6 worm cellular contexts compared by ENCODE assay signal in genomic region chrIII:5836261-5836660, ce11.
TF ChIP-seq lines count a peak whose summit lies in the region.

No protein-coding gene starts in this region.

TF ChIP-seq in whole organism, L1 larva, 84 proteins besides CTCF, POLR2A, EP300 and RAD21 (continues in another document):
- TF ChIP-seq snpc-4 (tag; optimal IDR thresholded peaks at IDR 0.05; lab: Kevin White, UChicago) (no peak), skn-1 (tag; optimal IDR thresholded peaks at IDR 0.05; lab: Kevin White, UChicago) (no peak), efl-1 (optimal IDR thresholded peaks at IDR 0.05; lab: Kevin White, UChicago) (no peak), efl-1 (GFP tag; optimal IDR thresholded peaks at IDR 0.05 in 1 of 2; lab: Kevin White, UChicago) (peak in 1 of 2 experiments; percentile 89), nhr-77 (tag; optimal IDR thresholded peaks at IDR 0.05; lab: Kevin White, UChicago) (no peak), ceh-82 (tag; optimal IDR thresholded peaks at IDR 0.05; lab: Kevin White, UChicago) (peak in 1 of 3 experiments; percentile 8), lin-14 (GFP tag; optimal IDR thresholded peaks at IDR 0.05; lab: Kevin White, UChicago) (peak; percentile 55), mef-2 (tag; optimal IDR thresholded peaks at IDR 0.05; lab: Kevin White, UChicago) (no peak), nhr-71 (tag; optimal IDR thresholded peaks at IDR 0.05; lab: Kevin White, UChicago) (peak; percentile 38), zip-4 (GFP tag; optimal IDR thresholded peaks at IDR 0.05; lab: Kevin White, UChicago) (no peak), zag-1 (tag; optimal IDR thresholded peaks at IDR 0.05; lab: Kevin White, UChicago) (no peak), sup-37 (GFP tag; optimal IDR thresholded peaks at IDR 0.05; lab: Kevin White, UChicago) (no peak), tlp-1 (tag; optimal IDR thresholded peaks at IDR 0.05; lab: Kevin White, UChicago) (no peak), vab-15 (tag; optimal IDR thresholded peaks at IDR 0.05; lab: Kevin White, UChicago) (no peak), fkh-10 (GFP tag; optimal IDR thresholded peaks at IDR 0.05; lab: Kevin White, UChicago) (no peak), nhr-85 (tag; lab: Kevin White, UChicago) (peak; percentile 80)

TF ChIP-seq in whole organism, L2 larva, 48 proteins besides CTCF, POLR2A, EP300 and RAD21 (continues in another document):
- TF ChIP-seq nhr-11 (tag; optimal IDR thresholded peaks at IDR 0.05; lab: Kevin White, UChicago) (no peak), fos-1 (tag; optimal IDR thresholded peaks at IDR 0.05; lab: Kevin White, UChicago) (no peak), nhr-10 (tag; optimal IDR thresholded peaks at IDR 0.05; lab: Kevin White, UChicago) (no peak), crh-2 (tag; optimal IDR thresholded peaks at IDR 0.05; lab: Kevin White, UChicago) (peak; percentile 21), ceh-16 (tag; optimal IDR thresholded peaks at IDR 0.05; lab: Kevin White, UChicago) (peak; percentile 29), skn-1 (tag; optimal IDR thresholded peaks at IDR 0.05; lab: Kevin White, UChicago) (no peak), lin-11 (tag; optimal IDR thresholded peaks at IDR 0.05; lab: Kevin White, UChicago) (no peak), peb-1 (tag; optimal IDR thresholded peaks at IDR 0.05; lab: Kevin White, UChicago) (no peak), F13H6.1 (tag; optimal IDR thresholded peaks at IDR 0.05; lab: Kevin White, UChicago) (no peak), alr-1 (tag; optimal IDR thresholded peaks at IDR 0.05; lab: Kevin White, UChicago) (no peak), nhr-129 (tag; optimal IDR thresholded peaks at IDR 0.05; lab: Kevin White, UChicago) (peak; percentile 9), Y55F3AM.14 (GFP tag; optimal IDR thresholded peaks at IDR 0.05; lab: Kevin White, UChicago) (no peak), blmp-1 (tag; optimal IDR thresholded peaks at IDR 0.05; lab: Kevin White, UChicago; ENCODE audit: insufficient read depth) (no peak), ztf-4 (tag; optimal IDR thresholded peaks at IDR 0.05; lab: Kevin White, UChicago) (no peak), gmeb-1 (tag; optimal IDR thresholded peaks at IDR 0.05; lab: Kevin White, UChicago) (no peak), nhr-237 (tag; optimal IDR thresholded peaks at IDR 0.05; lab: Kevin White, UChicago) (no peak)

TF ChIP-seq in whole organism, L3 larva, 47 proteins besides CTCF, POLR2A, EP300 and RAD21:
- TF ChIP-seq nhr-23 (tag; optimal IDR thresholded peaks at IDR 0.05; lab: Kevin White, UChicago), result peak; percentile 51
- no peak for TF ChIP-seq ztf-11 (tag; optimal IDR thresholded peaks at IDR 0.05; lab: Kevin White, UChicago)
- TF ChIP-seq fkh-2 (tag; optimal IDR thresholded peaks at IDR 0.05; lab: Kevin White, UChicago), result no peak
- TF ChIP-seq R02D3.7 (tag; optimal IDR thresholded peaks at IDR 0.05; lab: Kevin White, UChicago), result no peak
- no peak for TF ChIP-seq fkh-10 (GFP tag; optimal IDR thresholded peaks at IDR 0.05; lab: Kevin White, UChicago)
- no peak for TF ChIP-seq nhr-25 (tag; optimal IDR thresholded peaks at IDR 0.05; lab: Kevin White, UChicago)
- peak; percentile 50 for TF ChIP-seq elt-1 (tag; optimal IDR thresholded peaks at IDR 0.05; lab: Kevin White, UChicago)
- TF ChIP-seq pha-4 (tag; optimal IDR thresholded peaks at IDR 0.05; lab: Kevin White, UChicago), result peak; percentile 10
- TF ChIP-seq elt-2 (tag; optimal IDR thresholded peaks at IDR 0.05; lab: Kevin White, UChicago), result no peak
- no peak for TF ChIP-seq eor-1 (tag; optimal IDR thresholded peaks at IDR 0.05; lab: Kevin White, UChicago)
- TF ChIP-seq hmg-11 (tag; optimal IDR thresholded peaks at IDR 0.05; lab: Kevin White, UChicago), result no peak
- TF ChIP-seq skn-1 (tag; optimal IDR thresholded peaks at IDR 0.05; lab: Kevin White, UChicago), result no peak
- TF ChIP-seq nhr-237 (tag; optimal IDR thresholded peaks at IDR 0.05; lab: Kevin White, UChicago), result no peak
- TF ChIP-seq unc-62 (GFP tag; optimal IDR thresholded peaks at IDR 0.05; lab: Kevin White, UChicago), result no peak

TF ChIP-seq in whole organism, L4 larva, 104 proteins besides CTCF, POLR2A, EP300 and RAD21:
- peak in 1 of 2 experiments; percentile 2 for TF ChIP-seq mdl-1 (tag; optimal IDR thresholded peaks at IDR 0.05; lab: Kevin White, UChicago)
- TF ChIP-seq unc-39 (tag; optimal IDR thresholded peaks at IDR 0.05; lab: Kevin White, UChicago), result no peak
- no peak for TF ChIP-seq ZK337.2 (GFP tag; IDR thresholded peaks at IDR 0.05; lab: Robert Waterston, UW)
- TF ChIP-seq nhr-28 (tag; optimal IDR thresholded peaks at IDR 0.05; lab: Kevin White, UChicago), result no peak
- no peak for TF ChIP-seq lin-29 (GFP tag; IDR thresholded peaks at IDR 0.05; lab: Robert Waterston, UW)
- TF ChIP-seq mxl-3 (GFP tag; optimal IDR thresholded peaks at IDR 0.05; lab: Kevin White, UChicago), result no peak
- TF ChIP-seq D1046.2 (GFP tag; IDR thresholded peaks at IDR 0.05; lab: Robert Waterston, UW), result no peak
- no peak for TF ChIP-seq ceh-28 (tag; optimal IDR thresholded peaks at IDR 0.05; lab: Kevin White, UChicago)
- no peak for TF ChIP-seq lim-7 (GFP tag; IDR thresholded peaks at IDR 0.05; lab: Robert Waterston, UW)
- TF ChIP-seq ama-1 (optimal IDR thresholded peaks at IDR 0.05; lab: Kevin White, UChicago), result no peak
- TF ChIP-seq nhr-42 (GFP tag; IDR thresholded peaks at IDR 0.05; lab: Robert Waterston, UW), result no peak
- TF ChIP-seq daf-16 (GFP tag; optimal IDR thresholded peaks at IDR 0.05; lab: Kevin White, UChicago), result no peak
- peak; percentile 30 for TF ChIP-seq daf-16 (tag; optimal IDR thresholded peaks at IDR 0.05; lab: Kevin White, UChicago)
- no peak for TF ChIP-seq vab-7 (GFP tag; IDR thresholded peaks at IDR 0.05; lab: Robert Waterston, UW)
- no peak for TF ChIP-seq F10B5.3 (tag; optimal IDR thresholded peaks at IDR 0.05; lab: Kevin White, UChicago)
- no peak for TF ChIP-seq mes-2 (tag; optimal IDR thresholded peaks at IDR 0.05; lab: Kevin White, UChicago; ENCODE audit: poor library complexity, severe bottlenecking)
- peak in 1 of 2 experiments; percentile 86 for TF ChIP-seq unc-62 (GFP tag; optimal IDR thresholded peaks at IDR 0.05 in 1 of 2; lab: Kevin White, UChicago)
- no peak for TF ChIP-seq unc-62 (tag; optimal IDR thresholded peaks at IDR 0.05; lab: Kevin White, UChicago)
- TF ChIP-seq nhr-102 (tag; optimal IDR thresholded peaks at IDR 0.05; lab: Kevin White, UChicago), result no peak

TF ChIP-seq in whole organism, mixed stage, embryonic, 35 proteins besides CTCF, POLR2A, EP300 and RAD21:
- TF ChIP-seq nhr-28 (tag; optimal IDR thresholded peaks at IDR 0.05; lab: Kevin White, UChicago) (no peak), elt-1 (tag; optimal IDR thresholded peaks at IDR 0.05; lab: Kevin White, UChicago; ENCODE audit: borderline replicate concordance, insufficient read depth) (peak; percentile 6)
TF ChIP-seq in whole organism, mixed stage, embryonic: peak in this region for 1.

TF ChIP-seq in whole organism, young adult, 124 proteins besides CTCF, POLR2A, EP300 and RAD21:
- TF ChIP-seq F37B4.10 (GFP tag; IDR thresholded peaks at IDR 0.05; lab: Robert Waterston, UW), result 0 out of 2 replicates have a peak, but pooled peaks have one; percentile 28
- TF ChIP-seq hmg-1.2 (GFP tag; IDR thresholded peaks at IDR 0.05; lab: Robert Waterston, UW), result peak; percentile 28; the same call in 1 of the 2 replicates
- TF ChIP-seq tlf-1 (GFP tag; optimal IDR thresholded peaks at IDR 0.05; lab: Kevin White, UChicago), result no peak
- TF ChIP-seq let-526 (GFP tag; IDR thresholded peaks at IDR 0.05; lab: Robert Waterston, UW), result 0 out of 2 replicates have a peak, but pooled peaks have one; percentile 6
- TF ChIP-seq fkh-3 (tag; optimal IDR thresholded peaks at IDR 0.05; lab: Kevin White, UChicago), result no peak
- TF ChIP-seq Y67H2A.10 (GFP tag; conservative IDR thresholded peaks at IDR 0.05; lab: Robert Waterston, UW), result no peak
- TF ChIP-seq snpc-4 (GFP tag; optimal IDR thresholded peaks at IDR 0.05; lab: Kevin White, UChicago), result no peak
- no peak for TF ChIP-seq snpc-4 (tag; optimal IDR thresholded peaks at IDR 0.05; lab: Kevin White, UChicago)
- TF ChIP-seq F55B11.4 (tag; optimal IDR thresholded peaks at IDR 0.05; lab: Kevin White, UChicago; ENCODE audit: borderline replicate concordance, insufficient read depth), result no peak
- no peak for TF ChIP-seq nfya-1 (tag; optimal IDR thresholded peaks at IDR 0.05; lab: Kevin White, UChicago; ENCODE audit: borderline replicate concordance, insufficient read depth)
- TF ChIP-seq lir-1 (GFP tag; conservative IDR thresholded peaks at IDR 0.05; lab: Robert Waterston, UW), result no peak
- no peak for TF ChIP-seq rpc-1 (optimal IDR thresholded peaks at IDR 0.05; lab: Kevin White, UChicago)
- TF ChIP-seq rpc-1 (tag; optimal IDR thresholded peaks at IDR 0.05; lab: Kevin White, UChicago), result no peak
- TF ChIP-seq Y53G8AR.9 (GFP tag; conservative IDR thresholded peaks at IDR 0.05; lab: Robert Waterston, UW), result no peak
TF ChIP-seq in whole organism, young adult: peak in this region for 3.
